Fruit fly (Drosophila melanogaster) whole organism, embryonic: ENCODE results near the gene gish.
A peak's percentile ranks its signal among the peaks of the same experiment; 100 is the strongest.

Experiments
- Ada2b ChIP-seq: fragments of 200-800 bp; sonication (Bioruptor generic); IDR thresholded peaks from 2 replicates; pipeline ENCODE4 v1.3.6; 2022; ENCODE audit warnings: missing biosample characterization, missing genetic modification characterization
- BtbVII ChIP-seq: fragments of 200-800 bp; sonication (Bioruptor generic); optimal IDR thresholded peaks from 3 replicates; lab custom pipeline; 2017; ENCODE audit warnings: missing biosample characterization, mild to moderate bottlenecking, missing genetic modification characterization
- CG10209 ChIP-seq: fragments of 200-800 bp; sonication (Bioruptor generic); optimal IDR thresholded peaks from 3 replicates; lab custom pipeline; 2017; ENCODE audit warnings: missing biosample characterization, mild to moderate bottlenecking, missing genetic modification characterization, missing genetic modification reagents
- CG10366 ChIP-seq: fragments of 200-800 bp; sonication (Bioruptor generic); IDR thresholded peaks from 2 replicates; pipeline ENCODE4 v1.3.6; 2022; ENCODE audit warnings: missing biosample characterization, missing genetic modification characterization
- CG10462 ChIP-seq: fragments of 200-800 bp; sonication (Bioruptor generic); optimal IDR thresholded peaks from 2 replicates; lab custom pipeline; 2016; ENCODE audit warnings: missing biosample characterization, missing genetic modification characterization
- CG10959 ChIP-seq: fragments of 200-800 bp; sonication (Bioruptor generic); IDR thresholded peaks from 2 replicates; pipeline ENCODE4 v1.3.6; 2022; ENCODE audit warnings: missing biosample characterization, missing genetic modification characterization
- CG12299 ChIP-seq: fragments of 200-800 bp; sonication (Bioruptor generic); optimal IDR thresholded peaks from 2 replicates; lab custom pipeline; 2018; ENCODE audit warnings: missing biosample characterization, mild to moderate bottlenecking, missing genetic modification characterization
- CG13775 ChIP-seq: fragments of 200-800 bp; sonication (Bioruptor generic); optimal IDR thresholded peaks from 3 replicates; lab custom pipeline; 2017; ENCODE audit warnings: missing biosample characterization, mild to moderate bottlenecking, missing genetic modification characterization
- CG18262 ChIP-seq: fragments of 200-800 bp; optimal IDR thresholded peaks from 3 replicates; lab custom pipeline; 2019; ENCODE audit warnings: missing biosample characterization, mild to moderate bottlenecking, missing genetic modification characterization, moderate library complexity
- CG32532 ChIP-seq: fragments of 200-800 bp; sonication (Bioruptor generic); IDR thresholded peaks from 2 replicates; pipeline ENCODE4 v1.3.6; 2022; ENCODE audit warnings: missing biosample characterization, missing genetic modification characterization
- CG3847 ChIP-seq: fragments of 200-800 bp; sonication (Bioruptor generic); IDR thresholded peaks from 2 replicates; pipeline ENCODE4 v1.3.6; 2022; ENCODE audit warnings: missing biosample characterization, missing genetic modification characterization
- CG4328 ChIP-seq: fragments of 200-800 bp; sonication (Bioruptor generic); optimal IDR thresholded peaks from 3 replicates; lab custom pipeline; 2017; ENCODE audit warnings: missing biosample characterization, missing genetic modification reagents, missing genetic modification characterization
- CG6689 ChIP-seq: fragments of 200-800 bp; sonication (Bioruptor generic); IDR thresholded peaks from 2 replicates; pipeline ENCODE4 v1.3.6; 2022; ENCODE audit warnings: missing biosample characterization, missing genetic modification characterization
- CG6791 ChIP-seq: fragments of 200-800 bp; sonication (Bioruptor generic); IDR thresholded peaks from 3 replicates; pipeline ENCODE4 v1.3.6; 2022; ENCODE audit warnings: missing biosample characterization, missing genetic modification characterization; ENCODE audit not compliant: partially characterized antibody
- CG7556 ChIP-seq: fragments of 200-800 bp; sonication (Bioruptor generic); optimal IDR thresholded peaks from 2 replicates; lab custom pipeline; 2017; ENCODE audit warnings: missing biosample characterization, mild to moderate bottlenecking, missing genetic modification characterization
- CHES-1-like ChIP-seq: fragments of 200-800 bp; sonication (Bioruptor generic); optimal IDR thresholded peaks from 2 replicates; lab custom pipeline; 2016; ENCODE audit warnings: missing biosample characterization, missing genetic modification characterization
- CkIIα-i1 ChIP-seq: fragments of 200-800 bp; sonication (Bioruptor generic); IDR thresholded peaks from 2 replicates; pipeline ENCODE4 v1.3.6; 2022; ENCODE audit warnings: missing biosample characterization, missing genetic modification characterization
- Dek ChIP-seq: fragments of 200-800 bp; sonication (Bioruptor generic); optimal IDR thresholded peaks from 3 replicates; lab custom pipeline; 2019; ENCODE audit warnings: missing biosample characterization, mild to moderate bottlenecking, missing genetic modification characterization, moderate library complexity
- E2f2 ChIP-seq: fragments of 200-800 bp; sonication (Bioruptor generic); IDR thresholded peaks from 2 replicates; pipeline ENCODE4 v1.3.6; 2022; ENCODE audit warnings: missing biosample characterization, missing genetic modification characterization
- Hr51 ChIP-seq, 2 experiments: fragments of 200-800 bp; sonication (Bioruptor generic); optimal IDR thresholded peaks; 2 replicates in 1 of 2; 3 replicates in 1 of 2; lab custom pipeline; 2016 to 2018; ENCODE audit warnings: missing biosample characterization in 2 of 2, missing genetic modification characterization in 2 of 2, mild to moderate bottlenecking in 1 of 2, moderate library complexity in 1 of 2
- Hsf ChIP-seq: fragments of 200-800 bp; sonication (Bioruptor generic); optimal IDR thresholded peaks from 3 replicates; lab custom pipeline; 2016; ENCODE audit warnings: missing biosample characterization, missing genetic modification characterization
- Jarid2 ChIP-seq: fragments of 200-800 bp; sonication (Bioruptor generic); optimal IDR thresholded peaks from 3 replicates; lab custom pipeline; 2017; ENCODE audit warnings: mild to moderate bottlenecking, missing biosample characterization, missing genetic modification reagents, missing genetic modification characterization
- Max ChIP-seq: fragments of 200-800 bp; sonication (Bioruptor generic); optimal IDR thresholded peaks from 2 replicates; lab custom pipeline; 2016; ENCODE audit warnings: missing biosample characterization, mild to moderate bottlenecking, missing genetic modification characterization
- NC2α ChIP-seq: fragments of 200-800 bp; sonication (Bioruptor generic); optimal IDR thresholded peaks from 2 replicates; lab custom pipeline; 2016; ENCODE audit warnings: missing biosample characterization, missing genetic modification characterization
- NFAT ChIP-seq: fragments of 200-800 bp; sonication (Bioruptor generic); IDR thresholded peaks from 2 replicates; pipeline ENCODE4 v1.3.6; 2022; ENCODE audit warnings: missing biosample characterization, missing genetic modification characterization
- Neu2 ChIP-seq: fragments of 200-800 bp; sonication (Bioruptor generic); optimal IDR thresholded peaks from 3 replicates; lab custom pipeline; 2016; ENCODE audit warnings: missing biosample characterization, missing genetic modification characterization, borderline replicate concordance
- Nf-YB ChIP-seq: fragments of 200-800 bp; sonication (Bioruptor generic); optimal IDR thresholded peaks from 3 replicates; lab custom pipeline; 2019; ENCODE audit warnings: missing biosample characterization, mild to moderate bottlenecking, missing genetic modification characterization, moderate library complexity
- Oaz ChIP-seq: fragments of 200-800 bp; sonication (Bioruptor generic); IDR thresholded peaks from 2 replicates; pipeline ENCODE4 v1.3.6; 2022; ENCODE audit warnings: missing biosample characterization, missing genetic modification characterization
- Rfx ChIP-seq: fragments of 200-800 bp; sonication (Bioruptor generic); IDR thresholded peaks from 2 replicates; pipeline ENCODE4 v1.3.6; 2022; ENCODE audit warnings: missing biosample characterization, missing genetic modification characterization
- br ChIP-seq: fragments of >200 bp; optimal IDR thresholded peaks from 2 replicates; lab custom pipeline; 2017
- btn ChIP-seq: fragments of 200-800 bp; sonication (Bioruptor generic); optimal IDR thresholded peaks from 2 replicates; lab custom pipeline; 2016; ENCODE audit warnings: missing biosample characterization, missing genetic modification characterization
- corto ChIP-seq: fragments of 200-800 bp; sonication (Bioruptor generic); optimal IDR thresholded peaks from 2 replicates; lab custom pipeline; 2016; ENCODE audit warnings: missing biosample characterization, mild to moderate bottlenecking, missing genetic modification characterization, moderate library complexity
- eyg ChIP-seq: fragments of 200-800 bp; sonication (Bioruptor generic); optimal IDR thresholded peaks from 3 replicates; lab custom pipeline; 2016; ENCODE audit warnings: missing biosample characterization, missing genetic modification characterization
- inv ChIP-seq: fragments of 200-800 bp; sonication (Bioruptor generic); IDR thresholded peaks from 2 replicates; pipeline ENCODE4 v1.3.6; 2022; ENCODE audit warnings: missing biosample characterization, missing genetic modification characterization; ENCODE audit not compliant: partially characterized antibody
- kni ChIP-seq: fragments of 200-800 bp; sonication (Bioruptor generic); optimal IDR thresholded peaks from 3 replicates; lab custom pipeline; 2017; ENCODE audit warnings: mild to moderate bottlenecking, missing biosample characterization, missing genetic modification reagents, missing genetic modification characterization
- pb ChIP-seq: fragments of 200-800 bp; sonication (Bioruptor generic); optimal IDR thresholded peaks from 3 replicates; lab custom pipeline; 2016; ENCODE audit warnings: missing biosample characterization, missing genetic modification characterization
- pfk ChIP-seq: fragments of 200-800 bp; sonication (Bioruptor generic); optimal IDR thresholded peaks from 2 replicates; lab custom pipeline; 2018; ENCODE audit warnings: missing biosample characterization, mild to moderate bottlenecking, missing genetic modification characterization, moderate library complexity
- pita ChIP-seq: fragments of 200-800 bp; sonication (Bioruptor generic); optimal IDR thresholded peaks from 2 replicates; lab custom pipeline; 2017; ENCODE audit warnings: missing biosample characterization, mild to moderate bottlenecking, missing genetic modification characterization
- sc ChIP-seq, 3 experiments: fragments of >200 bp in 2 of 3; fragments of 200-800 bp in 1 of 3; sonication (Bioruptor generic) in 1 of 3; optimal IDR thresholded peaks; 2 replicates in 2 of 3; 3 replicates in 1 of 3; lab custom pipeline; 2017; ENCODE audit warnings: mild to moderate bottlenecking in 1 of 3, missing biosample characterization in 1 of 3, missing genetic modification characterization in 1 of 3, missing genetic modification reagents in 1 of 3
- shn ChIP-seq: fragments of 200-800 bp; sonication (Bioruptor generic); optimal IDR thresholded peaks from 3 replicates; lab custom pipeline; 2016; ENCODE audit warnings: missing biosample characterization, missing genetic modification characterization
- so ChIP-seq: fragments of 200-800 bp; sonication (Bioruptor generic); IDR thresholded peaks from 3 replicates; pipeline ENCODE4 v1.3.6; 2022; ENCODE audit warnings: missing biosample characterization, missing genetic modification characterization
- sug ChIP-seq: fragments of 200-800 bp; optimal IDR thresholded peaks from 2 replicates; lab custom pipeline; 2019; ENCODE audit warnings: missing biosample characterization, mild to moderate bottlenecking, missing genetic modification characterization, moderate library complexity
- tna ChIP-seq: fragments of 200-800 bp; sonication (Bioruptor generic); IDR thresholded peaks from 2 replicates; pipeline ENCODE4 v1.3.6; 2022; ENCODE audit warnings: missing biosample characterization, missing genetic modification characterization; ENCODE audit not compliant: partially characterized antibody
- unpg ChIP-seq: fragments of 200-800 bp; sonication (Bioruptor generic); optimal IDR thresholded peaks from 3 replicates; lab custom pipeline; 2018; ENCODE audit warnings: missing biosample characterization, mild to moderate bottlenecking, missing genetic modification characterization, moderate library complexity
- usp ChIP-seq: fragments of >200 bp; optimal IDR thresholded peaks from 2 replicates; lab custom pipeline; 2017; ENCODE audit warnings: missing biosample characterization, missing genetic modification characterization
- wdn ChIP-seq: fragments of 200-800 bp; sonication (Bioruptor generic); IDR thresholded peaks from 2 replicates; pipeline ENCODE4 v1.3.6; 2022; ENCODE audit warnings: missing biosample characterization, missing genetic modification characterization
- z ChIP-seq: fragments of 200-800 bp; sonication (Bioruptor generic); IDR thresholded peaks from 3 replicates; pipeline ENCODE4 v1.3.6; 2022; ENCODE audit warnings: missing biosample characterization, missing genetic modification characterization
- zen2 ChIP-seq: fragments of 200-800 bp; sonication (Bioruptor generic); IDR thresholded peaks from 3 replicates; pipeline ENCODE4 v1.3.6; 2022; ENCODE audit warnings: missing biosample characterization, missing genetic modification characterization; ENCODE audit not compliant: partially characterized antibody
- zfh1 ChIP-seq: fragments of 200-800 bp; sonication (Bioruptor generic); IDR thresholded peaks from 3 replicates; pipeline ENCODE4 v1.3.6; 2022; ENCODE audit warnings: missing biosample characterization, missing genetic modification characterization

The gish gene

dm6 chr3R:16249829-16250814, 22.1 kb upstream of the gish start (continued):
- TF ChIP-seq CG6689 (no peak), sug (tag; lab: Kevin White, UChicago) (peak; percentile 64), Dek (tag; lab: Kevin White, UChicago) (peak; percentile 10), CkIIα-i1 (no peak), BtbVII (GFP tag; lab: Kevin White, UChicago) (peak; percentile 31), Oaz (no peak), wdn (GFP tag; lab: Robert Waterston, UW) (no peak), eyg (GFP tag; lab: Kevin White, UChicago) (peak; percentile 12), CG3847 (GFP tag; lab: Robert Waterston, UW) (no peak), so (GFP tag; lab: Robert Waterston, UW) (no peak), CG10209 (GFP tag; lab: Kevin White, UChicago) (no peak), btn (GFP tag; lab: Kevin White, UChicago) (no peak), inv (GFP tag; lab: Robert Waterston, UW) (no peak), CHES-1-like (GFP tag; lab: Kevin White, UChicago) (peak; percentile 24), tna (GFP tag; lab: Robert Waterston, UW) (no peak), NFAT (no peak), CG10462 (GFP tag; lab: Kevin White, UChicago) (peak; percentile 36), CG13775 (GFP tag; lab: Kevin White, UChicago) (peak; percentile 20), Jarid2 (peak; percentile 22), Neu2 (GFP tag; lab: Kevin White, UChicago) (no peak), pb (GFP tag; lab: Kevin White, UChicago) (no peak), CG7556 (GFP tag; lab: Kevin White, UChicago) (peak; percentile 22), CG32532 (no peak), pfk (peak; percentile 63), corto (peak; percentile 76), NC2α (GFP tag; lab: Kevin White, UChicago) (no peak), CG4328 (peak; percentile 49), z (GFP tag; lab: Robert Waterston, UW) (no peak), Nf-YB (GFP tag; lab: Kevin White, UChicago) (peak; percentile 50), Rfx (no peak), Hr51 (GFP tag; optimal IDR thresholded peaks at IDR 0.05; lab: Kevin White, UChicago) (peak; percentile 3 to 35), CG6791 (no peak), zen2 (GFP tag; lab: Robert Waterston, UW) (no peak), CG18262 (tag; lab: Kevin White, UChicago) (peak; percentile 3), br (no peak), sc (optimal IDR thresholded peaks at IDR 0.05; lab: Kevin White, UChicago) (no peak), sc (GFP tag; optimal IDR thresholded peaks at IDR 0.05; lab: Kevin White, UChicago) (no peak), CG10366 (GFP tag; lab: Robert Waterston, UW) (no peak), usp (GFP tag; lab: Kevin White, UChicago) (no peak), Ada2b (GFP tag; lab: Robert Waterston, UW) (no peak), CG10959 (GFP tag; lab: Robert Waterston, UW) (no peak), Max (GFP tag; lab: Kevin White, UChicago) (no peak), Hsf (peak; percentile 6), pita (GFP tag; lab: Kevin White, UChicago) (no peak), CG12299 (tag; lab: Kevin White, UChicago) (peak; percentile 35), unpg (GFP tag; lab: Kevin White, UChicago) (no peak), kni (GFP tag; lab: Kevin White, UChicago) (peak; percentile 83), E2f2 (GFP tag; lab: Robert Waterston, UW) (no peak), shn (GFP tag; lab: Kevin White, UChicago) (peak; percentile 34), zfh1 (GFP tag; lab: Robert Waterston, UW) (no peak)
